Worm (Caenorhabditis elegans) whole organism, mixed stage, embryonic: ENCODE measurements around the gene ets-10.

Source experiments
- ceh-39 ChIP-seq: fragments of 150-350 bp; optimal IDR thresholded peaks from 2 replicates; lab custom pipeline; 2014; ENCODE audit warnings: missing biosample characterization, missing genetic modification characterization
- cnd-1 ChIP-seq: fragments of 200-800 bp; sonication (Bioruptor generic); optimal IDR thresholded peaks from 2 replicates; lab custom pipeline; 2018; ENCODE audit warnings: mild to moderate bottlenecking, missing genetic modification characterization, missing compliant biosample characterization
- drap-1 ChIP-seq: fragments of 200-800 bp; sonication (Bioruptor generic); optimal IDR thresholded peaks from 3 replicates; lab custom pipeline; 2018; ENCODE audit warnings: mild to moderate bottlenecking, missing genetic modification characterization, missing compliant biosample characterization
- lin-13 ChIP-seq: fragments of 150-350 bp; optimal IDR thresholded peaks from 2 replicates; lab custom pipeline; 2014; ENCODE audit warnings: missing biosample characterization, missing genetic modification characterization
- lsy-2 ChIP-seq: fragments of 150-350 bp; optimal IDR thresholded peaks from 2 replicates; lab custom pipeline; 2014; ENCODE audit warnings: missing biosample characterization, missing genetic modification characterization
- mep-1 ChIP-seq: fragments of 150-350 bp; optimal IDR thresholded peaks from 2 replicates; lab custom pipeline; 2017; ENCODE audit warnings: missing biosample characterization, missing genetic modification reagents, missing genetic modification characterization, inconsistent platforms
- nhr-237 ChIP-seq: fragments of 150-350 bp; optimal IDR thresholded peaks from 2 replicates; lab custom pipeline; 2014; ENCODE audit warnings: missing biosample characterization, missing genetic modification characterization
- snpc-4 ChIP-seq: fragments of 150-350 bp; optimal IDR thresholded peaks from 2 replicates; lab custom pipeline; 2014; ENCODE audit warnings: missing biosample characterization, missing genetic modification characterization
- unc-39 ChIP-seq: fragments of 150-350 bp; optimal IDR thresholded peaks from 2 replicates; lab custom pipeline; 2014; ENCODE audit warnings: missing biosample characterization, missing genetic modification characterization
- unc-62 ChIP-seq: fragments of 150-350 bp; optimal IDR thresholded peaks from 2 replicates; lab custom pipeline; 2014; ENCODE audit warnings: missing biosample characterization, missing genetic modification reagents, missing genetic modification characterization
- zip-8 ChIP-seq: fragments of 150-350 bp; optimal IDR thresholded peaks from 2 replicates; lab custom pipeline; 2014; ENCODE audit warnings: missing biosample characterization, missing genetic modification characterization

ce11 chrX:4289805-4290204 lies 5.8 kb downstream of the ets-10 start:
- TF ChIP-seq cnd-1 (tag; lab: Kevin White, UChicago) = no peak
- TF ChIP-seq nhr-237 (tag; lab: Kevin White, UChicago) = no peak
- no peak for TF ChIP-seq mep-1 (tag; lab: Kevin White, UChicago)
- TF ChIP-seq lin-13 (tag; lab: Kevin White, UChicago) = no peak
- no peak for TF ChIP-seq unc-39
- no peak for TF ChIP-seq zip-8 (tag; lab: Kevin White, UChicago)
- TF ChIP-seq snpc-4 = no peak
- no peak for TF ChIP-seq lsy-2 (tag; lab: Kevin White, UChicago)
- no peak for TF ChIP-seq unc-62 (GFP tag; lab: Kevin White, UChicago)
- no peak for TF ChIP-seq drap-1
- TF ChIP-seq ceh-39 (tag; lab: Kevin White, UChicago) = no peak
